Worm (Caenorhabditis elegans) whole organism, L4 larva: ENCODE measurements around the gene C29F5.1.

ENCODE experiments used
- Y75B8A.6 ChIP-seq: fragments of 200-800 bp; sonication (Bioruptor generic); IDR thresholded peaks from 2 replicates; pipeline ENCODE4 v1.3.6; 2022; ENCODE audit warnings: missing genetic modification reagents, missing genetic modification characterization, missing compliant biosample characterization
- daf-8 ChIP-seq: fragments of 200-800 bp; sonication (Bioruptor generic); IDR thresholded peaks from 2 replicates; pipeline ENCODE4 v1.3.6; 2022; ENCODE audit warnings: missing genetic modification characterization, missing compliant biosample characterization
- fos-1 ChIP-seq: fragments of 150-350 bp; optimal IDR thresholded peaks from 2 replicates; lab custom pipeline; 2014; ENCODE audit warnings: missing biosample characterization, missing genetic modification characterization
- lin-39 ChIP-seq: fragments of 150-350 bp; optimal IDR thresholded peaks from 2 replicates; lab custom pipeline; 2014; ENCODE audit warnings: missing biosample characterization, missing genetic modification reagents, missing genetic modification characterization
- lir-3 ChIP-seq: sonication (generic microtip); optimal IDR thresholded peaks from 2 replicates; lab custom pipeline; 2016; ENCODE audit warnings: mild to moderate bottlenecking, missing genetic modification characterization, missing compliant biosample characterization
- madf-5 ChIP-seq, 2 experiments: fragments of 200-800 bp; sonication (Bioruptor generic); IDR thresholded peaks; 2 replicates each; pipeline ENCODE4 v1.3.6; 2022; ENCODE audit warnings: missing compliant biosample characterization in 2 of 2, missing genetic modification characterization in 2 of 2
- snpc-1.2 ChIP-seq: fragments of 200-800 bp; sonication (Bioruptor generic); IDR thresholded peaks from 2 replicates; pipeline ENCODE4 v1.3.6; 2022; ENCODE audit warnings: missing genetic modification reagents, missing genetic modification characterization, missing compliant biosample characterization
- unc-62 ChIP-seq, 3 experiments: fragments of 150-350 bp in 1 of 3; sonication (generic microtip); optimal IDR thresholded peaks in 2 of 3; peaks in 1 of 3; 1 replicate in 1 of 3; 2 replicates in 2 of 3; lab custom pipeline; 2014 to 2017; ENCODE audit warnings: missing biosample characterization in 3 of 3, missing genetic modification characterization in 3 of 3, missing genetic modification reagents in 3 of 3, missing genotype in 1 of 3

DNA sequence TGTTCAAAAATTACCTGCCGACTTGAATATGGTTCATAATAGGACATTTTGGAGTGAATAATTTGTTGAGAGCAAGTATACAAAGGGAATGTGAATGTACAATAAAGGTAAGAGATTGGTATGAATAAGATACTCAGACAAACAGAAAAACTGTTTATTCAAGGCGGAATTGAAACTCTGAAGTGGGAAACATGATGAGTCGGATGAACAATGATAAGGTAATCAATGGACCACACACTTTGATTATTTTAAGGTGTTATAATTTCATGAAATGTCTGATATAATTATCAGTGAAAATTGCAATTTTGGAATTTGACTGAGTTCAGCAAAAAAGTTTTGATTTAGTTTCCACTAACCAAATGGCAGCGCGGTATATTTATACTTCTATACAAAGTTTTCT is 36.2 kb downstream of the C29F5.1 start:
- TF ChIP-seq lir-3 (tag; lab: Kevin White, UChicago) (no peak), lin-39 (tag; lab: Kevin White, UChicago) (no peak), snpc-1.2 (GFP tag; lab: Robert Waterston, UW) (no peak), daf-8 (GFP tag; lab: Robert Waterston, UW) (no peak), Y75B8A.6 (GFP tag; lab: Robert Waterston, UW) (no peak), fos-1 (tag; lab: Kevin White, UChicago) (no peak), madf-5 (GFP tag; IDR thresholded peaks at IDR 0.05; lab: Robert Waterston, UW) (no peak), unc-62 (GFP tag; optimal IDR thresholded peaks at IDR 0.05 in 1 of 2; lab: Kevin White, UChicago) (no peak), unc-62 (tag; optimal IDR thresholded peaks at IDR 0.05; lab: Kevin White, UChicago) (no peak)
